Worm (Caenorhabditis elegans): Measurements from ENCODE around the gene unc-112.

unc-112 gene

ce11 chrV:14696604-14697307 lies at the start of gene unc-112 (continued):
- TF ChIP-seq sptf-1 (tag; optimal IDR thresholded peaks at IDR 0.05), result no peak
- no peak for TF ChIP-seq egl-13 (tag; optimal IDR thresholded peaks at IDR 0.05)
- TF ChIP-seq ces-1 (GFP tag; optimal IDR thresholded peaks at IDR 0.05), result no peak
- TF ChIP-seq dpl-1 (GFP tag; optimal IDR thresholded peaks at IDR 0.05), result peak; percentile 41 to 62 (median 44)
- TF ChIP-seq nhr-76 (tag; optimal IDR thresholded peaks at IDR 0.05), result no peak
- TF ChIP-seq ceh-88 (GFP tag; IDR thresholded peaks at IDR 0.05), result no peak
- no peak for TF ChIP-seq mef-2 (tag; optimal IDR thresholded peaks at IDR 0.05)
- TF ChIP-seq lsy-2 (tag; optimal IDR thresholded peaks at IDR 0.05), result peak; percentile 46 to 84
- no peak for TF ChIP-seq efl-3 (GFP tag; optimal IDR thresholded peaks at IDR 0.05)
- TF ChIP-seq hlh-17 (GFP tag; optimal IDR thresholded peaks at IDR 0.05; ENCODE audit: borderline replicate concordance), result no peak
- TF ChIP-seq lir-3 (tag; optimal IDR thresholded peaks at IDR 0.05; ENCODE audit: poor library complexity), result peak; percentile 12
- peak; percentile 33 for TF ChIP-seq tbx-2 (tag; optimal IDR thresholded peaks at IDR 0.05)
- TF ChIP-seq elt-3 (tag; optimal IDR thresholded peaks at IDR 0.05), result peak in 1 of 6 experiments; percentile 6
- no peak for TF ChIP-seq ztf-11 (tag; optimal IDR thresholded peaks at IDR 0.05)
- peak; percentile 75 for TF ChIP-seq fos-1 (tag; optimal IDR thresholded peaks at IDR 0.05)
- peak; percentile 43 for TF ChIP-seq ztf-4 (tag; optimal IDR thresholded peaks at IDR 0.05)
- TF ChIP-seq nhr-84 (tag; optimal IDR thresholded peaks at IDR 0.05), result no peak
- no peak for TF ChIP-seq tlp-1 (tag; optimal IDR thresholded peaks at IDR 0.05)
- TF ChIP-seq blmp-1 (tag; optimal IDR thresholded peaks at IDR 0.05), result peak; percentile 51
- no peak for TF ChIP-seq alr-1 (tag; optimal IDR thresholded peaks at IDR 0.05; ENCODE audit: borderline replicate concordance)
- no peak for TF ChIP-seq nhr-77 (tag; optimal IDR thresholded peaks at IDR 0.05)
- no peak for TF ChIP-seq nhr-237 (tag; optimal IDR thresholded peaks at IDR 0.05)
- peak; percentile 47 for TF ChIP-seq xbp-1 (tag; optimal IDR thresholded peaks at IDR 0.05)
- TF ChIP-seq ceh-82 (tag; optimal IDR thresholded peaks at IDR 0.05), result peak; percentile 33 to 45 (median 38)
- TF ChIP-seq nhr-47 (tag; optimal IDR thresholded peaks at IDR 0.05), result no peak
- peak; percentile 18 for TF ChIP-seq unc-86 (tag; optimal IDR thresholded peaks at IDR 0.05)
- no peak for TF ChIP-seq aha-1 (tag; optimal IDR thresholded peaks at IDR 0.05)
- TF ChIP-seq mep-1 (tag; optimal IDR thresholded peaks at IDR 0.05), result peak; percentile 92
- TF ChIP-seq nhr-71 (tag; optimal IDR thresholded peaks at IDR 0.05), result peak; percentile 85

- TF ChIP-seq mab-9 (GFP tag; IDR thresholded peaks at IDR 0.05) (no peak), jun-1 (tag; optimal IDR thresholded peaks at IDR 0.05) (no peak), ceh-63 (GFP tag; optimal IDR thresholded peaks at IDR 0.05) (no peak), hlh-4 (tag; optimal IDR thresholded peaks at IDR 0.05) (no peak)
These were observed 48.4 kb upstream of the unc-112 start for ce11 chrV:14744824-14745223.

ce11 chrV:14741233-14741632 lies 44.8 kb upstream of the unc-112 start, which contains the start of gene Y50E8A.6:
TSS of gene Y50E8A.6 (minus strand) at chrV:14741333.
- TF ChIP-seq ceh-82 (tag; optimal IDR thresholded peaks at IDR 0.05) (no peak), nhr-28 (tag; optimal IDR thresholded peaks at IDR 0.05) (no peak), unc-30 (tag; optimal IDR thresholded peaks at IDR 0.05) (no peak), grh-1 (GFP tag; IDR thresholded peaks at IDR 0.05) (no peak), C04F5.9 (tag; optimal IDR thresholded peaks at IDR 0.05) (no peak), nhr-12 (tag; optimal IDR thresholded peaks at IDR 0.05) (no peak)

ce11 chrV:14736851-14737250 lies 40.4 kb upstream of the unc-112 start, which contains the start of gene Y50E8A.5:
TSS of gene Y50E8A.5 (minus strand) at chrV:14736951.
- TF ChIP-seq pax-3 (tag; optimal IDR thresholded peaks at IDR 0.05), result no peak
- no peak for TF ChIP-seq ets-5 (GFP tag; IDR thresholded peaks at IDR 0.05)
- TF ChIP-seq isw-1 (GFP tag; IDR thresholded peaks at IDR 0.05), result no peak
- no peak for TF ChIP-seq tlp-1 (tag; optimal IDR thresholded peaks at IDR 0.05)
- TF ChIP-seq Y116A8C.19 (tag; optimal IDR thresholded peaks at IDR 0.05; ENCODE audit: borderline replicate concordance), result no peak
- no peak for TF ChIP-seq efl-1 (optimal IDR thresholded peaks at IDR 0.05)
- no peak for TF ChIP-seq efl-1 (GFP tag; optimal IDR thresholded peaks at IDR 0.05 in 1 of 2)

Measured in whole organism, L1 larva.